Fruit fly (Drosophila melanogaster): ENCODE measurements around the gene Msh6.
A peak's percentile ranks its signal among the peaks of the same experiment; 100 is the strongest.

Msh6 gene

DNA sequence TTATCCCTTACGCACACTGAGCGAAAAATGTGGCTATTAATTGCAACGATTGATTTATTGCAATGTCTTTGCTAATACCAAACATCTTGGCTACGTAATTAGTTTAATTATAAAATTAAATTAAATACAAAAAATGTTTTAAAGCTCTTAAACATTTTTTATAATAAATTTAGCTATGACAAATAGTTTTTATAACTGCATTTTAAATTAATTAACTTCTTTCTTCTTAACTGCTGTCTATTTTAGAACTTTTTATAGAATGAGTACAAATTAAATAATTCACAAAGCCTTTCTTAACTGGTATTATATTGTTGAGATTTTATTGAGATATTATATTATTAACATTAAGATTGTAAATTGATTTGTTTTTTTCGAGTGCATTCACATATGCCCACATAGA, 16.5 kb upstream of the Msh6 start:
- TF ChIP-seq CG15710 (tag; optimal IDR thresholded peaks at IDR 0.05) (peak; percentile 58), Ets98B (GFP tag; IDR thresholded peaks at IDR 0.05) (no peak), CG9948 (tag; optimal IDR thresholded peaks at IDR 0.05) (peak; percentile 39), CG34367 (tag; optimal IDR thresholded peaks at IDR 0.05) (peak; percentile 7), gl (tag; optimal IDR thresholded peaks at IDR 0.05) (no peak), Pif1B (GFP tag; optimal IDR thresholded peaks at IDR 0.05) (no peak), D1 (tag; optimal IDR thresholded peaks at IDR 0.05) (peak; percentile 1), CG8159 (tag; optimal IDR thresholded peaks at IDR 0.05) (peak; percentile 24), fd96Ca (GFP tag; IDR thresholded peaks at IDR 0.05) (no peak), CG4496 (GFP tag; IDR thresholded peaks at IDR 0.05) (no peak), CG10348 (GFP tag; IDR thresholded peaks at IDR 0.05) (no peak), Snoo (tag; optimal IDR thresholded peaks at IDR 0.05) (no peak), CG14655 (GFP tag; optimal IDR thresholded peaks at IDR 0.05) (peak; percentile 30), CG17806 (tag; optimal IDR thresholded peaks at IDR 0.05) (peak; percentile 11)

DNA sequence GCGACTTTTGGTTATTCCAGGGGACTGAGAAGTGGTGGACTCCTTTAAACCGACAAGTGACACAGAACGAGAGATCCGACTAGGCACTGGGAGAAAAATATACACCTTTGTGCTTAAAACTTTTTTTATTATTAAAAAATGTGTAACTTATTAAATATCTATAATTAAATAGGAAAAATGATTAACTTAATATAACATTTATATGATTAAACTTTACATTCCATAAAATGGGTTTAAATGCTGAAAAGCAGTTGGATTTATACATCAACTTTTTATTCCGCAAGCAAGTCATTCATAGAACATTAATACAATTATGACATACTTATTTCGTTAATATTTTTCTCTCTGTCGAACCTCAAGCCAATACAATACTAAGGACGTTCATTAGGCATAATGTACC, 15.7 kb upstream of the Msh6 start:
- TF ChIP-seq CG8159 (tag; optimal IDR thresholded peaks at IDR 0.05) (peak; percentile 82), CG15710 (tag; optimal IDR thresholded peaks at IDR 0.05) (peak; percentile 88), CG13204 (GFP tag; optimal IDR thresholded peaks at IDR 0.05) (peak; percentile 37), CG10348 (GFP tag; IDR thresholded peaks at IDR 0.05) (no peak), Pif1A (GFP tag; optimal IDR thresholded peaks at IDR 0.05) (no peak), CG34367 (tag; optimal IDR thresholded peaks at IDR 0.05) (peak; percentile 81), gl (tag; optimal IDR thresholded peaks at IDR 0.05) (peak; percentile 51), D1 (tag; optimal IDR thresholded peaks at IDR 0.05) (peak; percentile 80), CG8301 (tag; optimal IDR thresholded peaks at IDR 0.05) (peak; percentile 46), CG9948 (tag; optimal IDR thresholded peaks at IDR 0.05) (peak; percentile 88), CG4496 (GFP tag; IDR thresholded peaks at IDR 0.05) (no peak), Pif1B (GFP tag; optimal IDR thresholded peaks at IDR 0.05) (no peak), CG14655 (GFP tag; optimal IDR thresholded peaks at IDR 0.05) (peak; percentile 63), EcR (GFP tag; optimal IDR thresholded peaks at IDR 0.05) (no peak), Snoo (tag; optimal IDR thresholded peaks at IDR 0.05) (peak; percentile 66), CG17806 (tag; optimal IDR thresholded peaks at IDR 0.05) (peak; percentile 89)

DNA sequence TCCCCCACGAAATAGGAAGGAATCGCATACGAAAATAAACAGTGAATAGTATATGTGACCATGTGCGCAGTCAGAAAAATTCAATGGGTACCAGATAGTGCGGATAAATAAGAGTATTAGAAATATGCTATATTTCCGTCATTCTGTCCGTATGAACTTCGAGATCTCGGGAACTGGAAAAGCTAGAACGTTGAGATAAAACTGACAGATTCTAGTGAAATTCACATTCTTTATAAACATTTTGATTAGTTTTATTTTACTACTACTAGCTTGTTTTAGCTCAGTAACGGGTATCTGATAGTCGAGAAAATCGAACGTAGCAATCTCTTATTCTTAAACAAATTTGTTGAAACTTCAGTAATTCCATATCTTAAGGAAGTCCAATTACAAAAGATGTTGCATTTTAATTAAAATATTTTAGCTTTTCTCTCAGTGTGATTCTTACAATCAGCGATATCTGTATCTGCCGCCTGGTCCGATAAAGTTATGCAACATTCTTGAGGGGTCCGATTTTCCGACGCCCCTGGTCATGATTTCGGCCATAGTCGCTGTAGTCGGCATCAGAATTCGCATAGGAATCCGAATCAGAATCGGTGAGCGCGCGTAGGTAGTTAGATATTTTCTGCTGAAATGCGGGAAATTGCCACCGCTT, 14.2 kb upstream of the Msh6 start:
- TF ChIP-seq CG14655 (GFP tag; optimal IDR thresholded peaks at IDR 0.05) (peak; percentile 44), Pif1A (GFP tag; optimal IDR thresholded peaks at IDR 0.05) (no peak), CG8301 (tag; optimal IDR thresholded peaks at IDR 0.05) (peak; percentile 17)

DNA sequence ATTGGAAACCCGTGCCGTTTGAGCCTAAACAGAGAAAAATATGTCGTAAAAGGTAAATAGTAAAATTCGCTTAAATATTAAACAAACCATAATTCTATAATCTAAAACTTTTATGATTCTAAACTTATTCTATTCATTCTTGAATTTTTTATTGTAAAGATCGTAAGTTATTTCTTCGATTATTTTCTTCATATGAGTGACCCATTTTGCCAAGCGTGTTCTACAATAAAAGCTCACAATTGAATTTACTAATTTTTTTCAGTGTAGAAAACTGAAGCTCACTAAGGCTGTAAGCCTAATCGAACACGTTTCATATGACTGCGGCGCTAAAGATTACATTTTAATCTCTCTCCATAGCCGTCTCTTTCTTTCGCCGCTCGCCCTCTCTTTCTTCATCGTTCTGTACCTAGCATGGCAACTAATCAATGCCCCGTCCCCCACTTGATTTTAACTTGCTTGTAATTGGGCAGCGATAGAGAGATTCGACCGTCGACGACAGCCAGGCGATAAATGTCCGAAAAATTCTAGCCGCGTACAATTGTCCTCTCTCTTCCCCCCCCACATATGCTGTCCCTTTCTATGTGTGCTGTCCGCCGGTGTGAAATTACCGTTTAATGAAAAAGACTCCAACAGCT, 13.5 kb upstream of the Msh6 start:
- peak; percentile 67 for TF ChIP-seq CG14655 (GFP tag; optimal IDR thresholded peaks at IDR 0.05)
- peak; percentile 53 for TF ChIP-seq CG8301 (tag; optimal IDR thresholded peaks at IDR 0.05)
- no peak for TF ChIP-seq rn (GFP tag; IDR thresholded peaks at IDR 0.05)
- peak; percentile 2 for TF ChIP-seq CG17806 (tag; optimal IDR thresholded peaks at IDR 0.05)
- peak; percentile 15; the same call in 1 of the 2 replicates for TF ChIP-seq CG12605 (GFP tag; IDR thresholded peaks at IDR 0.05)
- no peak for TF ChIP-seq D1 (tag; optimal IDR thresholded peaks at IDR 0.05)
- peak; percentile 38 for TF ChIP-seq CG8159 (tag; optimal IDR thresholded peaks at IDR 0.05)
- no peak for TF ChIP-seq CG13204 (GFP tag; optimal IDR thresholded peaks at IDR 0.05)
- TF ChIP-seq Snoo (tag; optimal IDR thresholded peaks at IDR 0.05) = no peak
- no peak for TF ChIP-seq CG10348 (GFP tag; IDR thresholded peaks at IDR 0.05)
- 0 out of 3 replicates have a peak, but pooled peaks have one; percentile 24 for TF ChIP-seq fd96Ca (GFP tag; IDR thresholded peaks at IDR 0.05)
- no peak for TF ChIP-seq EcR (GFP tag; optimal IDR thresholded peaks at IDR 0.05)
- no peak for TF ChIP-seq Pif1A (GFP tag; optimal IDR thresholded peaks at IDR 0.05)

DNA sequence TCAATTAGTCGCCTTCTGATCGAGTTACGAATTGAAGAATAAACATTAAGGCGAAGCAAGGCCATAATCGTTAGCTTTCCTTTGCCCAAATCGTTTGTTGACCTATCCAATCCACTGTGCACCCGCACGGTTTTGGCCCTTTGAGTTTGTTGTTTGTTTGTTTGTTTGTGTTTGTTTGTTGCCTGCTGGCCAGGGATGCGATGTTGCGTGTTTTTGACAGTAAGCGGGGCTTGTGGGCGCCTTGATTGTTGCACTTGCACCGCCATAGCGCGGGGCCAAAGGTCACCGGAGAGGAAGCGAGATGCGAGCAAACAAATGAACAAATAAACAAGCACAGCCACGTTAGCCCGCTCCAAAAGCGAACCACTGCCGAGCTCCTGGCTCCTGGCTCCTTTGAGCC, 11.4 kb upstream of the Msh6 start:
- TF ChIP-seq CG4496 (GFP tag; IDR thresholded peaks at IDR 0.05) = no peak
- TF ChIP-seq rn (GFP tag; IDR thresholded peaks at IDR 0.05) = no peak
- no peak for TF ChIP-seq CG17806 (tag; optimal IDR thresholded peaks at IDR 0.05)
- no peak for TF ChIP-seq CG13204 (GFP tag; optimal IDR thresholded peaks at IDR 0.05)
- no peak for TF ChIP-seq CG14655 (GFP tag; optimal IDR thresholded peaks at IDR 0.05)
- TF ChIP-seq CG15710 (tag; optimal IDR thresholded peaks at IDR 0.05) = no peak
- no peak for TF ChIP-seq Ets98B (GFP tag; IDR thresholded peaks at IDR 0.05)
- TF ChIP-seq fd96Ca (GFP tag; IDR thresholded peaks at IDR 0.05) = no peak
- no peak for TF ChIP-seq CG9948 (tag; optimal IDR thresholded peaks at IDR 0.05)
- TF ChIP-seq gl (tag; optimal IDR thresholded peaks at IDR 0.05) = no peak
- no peak for TF ChIP-seq Snoo (tag; optimal IDR thresholded peaks at IDR 0.05)
- no peak for TF ChIP-seq Pif1B (GFP tag; optimal IDR thresholded peaks at IDR 0.05)
- TF ChIP-seq CG8301 (tag; optimal IDR thresholded peaks at IDR 0.05) = no peak
- no peak for TF ChIP-seq CG34367 (tag; optimal IDR thresholded peaks at IDR 0.05)
- TF ChIP-seq D1 (tag; optimal IDR thresholded peaks at IDR 0.05) = no peak
- no peak for TF ChIP-seq CG12605 (GFP tag; IDR thresholded peaks at IDR 0.05)

DNA sequence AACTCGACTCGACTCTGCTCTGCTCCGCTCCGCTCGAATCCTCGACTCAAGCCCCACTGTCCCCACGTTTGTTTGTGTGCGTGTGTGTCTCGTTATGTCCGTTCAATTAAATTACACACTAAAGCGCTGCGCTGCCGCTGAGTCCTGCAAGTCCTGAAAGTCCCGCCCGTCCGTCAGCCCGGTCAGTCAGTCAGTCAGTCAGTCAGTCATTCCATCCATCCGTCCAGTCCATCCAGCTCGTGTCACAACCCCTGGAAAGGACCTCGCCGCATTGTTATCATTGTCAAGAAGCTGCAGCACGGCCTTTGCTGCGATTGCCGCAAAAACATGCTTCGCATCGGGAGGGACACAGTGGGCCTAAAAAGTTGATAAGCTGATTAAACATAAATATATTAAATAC, 10.6 kb upstream of the Msh6 start:
- no peak for TF ChIP-seq CG14655 (GFP tag; optimal IDR thresholded peaks at IDR 0.05)
- TF ChIP-seq CG13204 (GFP tag; optimal IDR thresholded peaks at IDR 0.05) = no peak
- TF ChIP-seq EcR (GFP tag; optimal IDR thresholded peaks at IDR 0.05) = no peak
- no peak for TF ChIP-seq rn (GFP tag; IDR thresholded peaks at IDR 0.05)
- no peak for TF ChIP-seq CG17806 (tag; optimal IDR thresholded peaks at IDR 0.05)
- no peak for TF ChIP-seq gl (tag; optimal IDR thresholded peaks at IDR 0.05)
- TF ChIP-seq CG34367 (tag; optimal IDR thresholded peaks at IDR 0.05) = no peak
- TF ChIP-seq CG8159 (tag; optimal IDR thresholded peaks at IDR 0.05) = no peak
- TF ChIP-seq CG8301 (tag; optimal IDR thresholded peaks at IDR 0.05) = no peak
- no peak for TF ChIP-seq fd96Ca (GFP tag; IDR thresholded peaks at IDR 0.05)

All from whole organism, pupa.